Fruit fly (Drosophila melanogaster): Measurements from ENCODE around the gene CG3345.

The CG3345 gene

dm6 chr2L:297480-298284 lies 28.8 kb downstream of the CG3345 start, which contains the start of gene Pi3K21B (continued):
- TF ChIP-seq CG1233 (GFP tag; optimal IDR thresholded peaks at IDR 0.05) = peak; percentile 88
- TF ChIP-seq Side (GFP tag; optimal IDR thresholded peaks at IDR 0.05) = peak; percentile 88
- TF ChIP-seq al (GFP tag; IDR thresholded peaks at IDR 0.05) = peak; percentile 77
- peak; percentile 79 for TF ChIP-seq Ada2b (GFP tag; IDR thresholded peaks at IDR 0.05)
- TF ChIP-seq CG4854 (GFP tag; optimal IDR thresholded peaks at IDR 0.05) = peak; percentile 81
- peak; percentile 80 for TF ChIP-seq CG13123 (GFP tag; optimal IDR thresholded peaks at IDR 0.05)
- TF ChIP-seq her (GFP tag; optimal IDR thresholded peaks at IDR 0.05) = peak; percentile 89
- TF ChIP-seq CG6272 (GFP tag; IDR thresholded peaks at IDR 0.05) = peak; percentile 78
- peak; percentile 75 for TF ChIP-seq wor (GFP tag; IDR thresholded peaks at IDR 0.05)
- peak; percentile 91 for TF ChIP-seq bcd (GFP tag; optimal IDR thresholded peaks at IDR 0.05)
- TF ChIP-seq CG10321 (GFP tag; IDR thresholded peaks at IDR 0.05) = peak; percentile 20; the same call in 1 of the 2 replicates
- peak; percentile 90 for TF ChIP-seq Camta (GFP tag; optimal IDR thresholded peaks at IDR 0.05)
- TF ChIP-seq bbx (GFP tag; IDR thresholded peaks at IDR 0.05; ENCODE audit: partially characterized antibody) = peak; percentile 54
- no peak for TF ChIP-seq nerfin-2 (GFP tag; IDR thresholded peaks at IDR 0.05; ENCODE audit: partially characterized antibody)
- TF ChIP-seq dmrt99B (tag; optimal IDR thresholded peaks at IDR 0.05) = peak; percentile 86
- TF ChIP-seq TFAM (GFP tag; optimal IDR thresholded peaks at IDR 0.05) = no peak
- peak; percentile 93 for TF ChIP-seq CG9876 (GFP tag; optimal IDR thresholded peaks at IDR 0.05)
- TF ChIP-seq CG18764 (GFP tag; optimal IDR thresholded peaks at IDR 0.05) = peak; percentile 81
- TF ChIP-seq fd102C (GFP tag; optimal IDR thresholded peaks at IDR 0.05) = no peak
- TF ChIP-seq ssp (GFP tag; IDR thresholded peaks at IDR 0.05) = peak; percentile 84
- peak; percentile 29 for TF ChIP-seq CTCF (GFP tag; optimal IDR thresholded peaks at IDR 0.05)
- peak; percentile 88 for TF ChIP-seq CG11504 (tag; optimal IDR thresholded peaks at IDR 0.05)
- TF ChIP-seq Usf (GFP tag; optimal IDR thresholded peaks at IDR 0.05) = peak; percentile 80
- TF ChIP-seq CG12391 (tag; optimal IDR thresholded peaks at IDR 0.05) = peak; percentile 93
- peak; percentile 78 for TF ChIP-seq CG10959 (GFP tag; IDR thresholded peaks at IDR 0.05)
- no peak for TF ChIP-seq GATAe (GFP tag; conservative IDR thresholded peaks at IDR 0.05)
- peak; percentile 33 for TF ChIP-seq Ravus (GFP tag; IDR thresholded peaks at IDR 0.05)
- peak; percentile 87 for TF ChIP-seq CG9215 (GFP tag; IDR thresholded peaks at IDR 0.05)
- TF ChIP-seq Dip3 (GFP tag; optimal IDR thresholded peaks at IDR 0.05) = peak; percentile 95
- peak; percentile 93 for TF ChIP-seq pum (GFP tag; optimal IDR thresholded peaks at IDR 0.05)
- no peak for TF ChIP-seq mld (GFP tag; IDR thresholded peaks at IDR 0.05; ENCODE audit: partially characterized antibody)
- TF ChIP-seq CG4282 (GFP tag; optimal IDR thresholded peaks at IDR 0.05) = peak; percentile 92
- peak; percentile 28 for TF ChIP-seq Deaf1 (tag; optimal IDR thresholded peaks at IDR 0.05)
- TF ChIP-seq CG5245 (GFP tag; optimal IDR thresholded peaks at IDR 0.05) = peak; percentile 87
- TF ChIP-seq CG9727 (GFP tag; optimal IDR thresholded peaks at IDR 0.05) = peak; percentile 87
- no peak for TF ChIP-seq tna (GFP tag; IDR thresholded peaks at IDR 0.05; ENCODE audit: partially characterized antibody)
- TF ChIP-seq CG4707 (GFP tag; optimal IDR thresholded peaks at IDR 0.05) = peak; percentile 37
- peak; percentile 90 for TF ChIP-seq grau (tag; optimal IDR thresholded peaks at IDR 0.05)
- peak in 1 of 3 experiments; percentile 90 for TF ChIP-seq lola (GFP tag; optimal IDR thresholded peaks at IDR 0.05)
- TF ChIP-seq otp (GFP tag; IDR thresholded peaks at IDR 0.05) = peak; percentile 84
- peak; percentile 82 for TF ChIP-seq CG31388 (GFP tag; optimal IDR thresholded peaks at IDR 0.05)
- TF ChIP-seq Doc2 (GFP tag; IDR thresholded peaks at IDR 0.05) = no peak
- TF ChIP-seq CG13287 (GFP tag; IDR thresholded peaks at IDR 0.05; ENCODE audit: partially characterized antibody) = peak; percentile 44; the same call in 1 of the 2 replicates
- TF ChIP-seq CG16779 (GFP tag; IDR thresholded peaks at IDR 0.05) = peak; percentile 82
- TF ChIP-seq CG13894 (tag; optimal IDR thresholded peaks at IDR 0.05) = peak; percentile 89
- peak; percentile 87 for TF ChIP-seq Ptx1 (GFP tag; IDR thresholded peaks at IDR 0.05)
- peak; percentile 87 for TF ChIP-seq CG15601 (tag; optimal IDR thresholded peaks at IDR 0.05)
- 0 out of 2 replicates have a peak, but pooled peaks have one; percentile 12 for TF ChIP-seq sna (GFP tag; IDR thresholded peaks at IDR 0.05; ENCODE audit: partially characterized antibody)
- TF ChIP-seq H15 (GFP tag; IDR thresholded peaks at IDR 0.05) = peak; percentile 69
